Fruit fly (Drosophila melanogaster): ENCODE data around the gene Glyat.

dm6 chr2L:7969329-7969728 is 41.1 kb downstream of the Glyat start:
- no peak for TF ChIP-seq kay (GFP tag; ENCODE audit: borderline replicate concordance)
- TF ChIP-seq Hr96 (GFP tag; optimal IDR thresholded peaks at IDR 0.05): no peak
- TF ChIP-seq toe (GFP tag; optimal IDR thresholded peaks at IDR 0.05): no peak
- no peak for TF ChIP-seq Mnt (GFP tag; optimal IDR thresholded peaks at IDR 0.05)
- TF ChIP-seq cic (GFP tag; optimal IDR thresholded peaks at IDR 0.05): no peak
- no peak for TF ChIP-seq bab1 (GFP tag; optimal IDR thresholded peaks at IDR 0.05)
- no peak for TF ChIP-seq pad (GFP tag; optimal IDR thresholded peaks at IDR 0.05)
- TF ChIP-seq CG5204 (GFP tag; optimal IDR thresholded peaks at IDR 0.05): no peak
- no peak for TF ChIP-seq Clk (GFP tag; optimal IDR thresholded peaks at IDR 0.05)
- no peak for TF ChIP-seq tj (GFP tag; optimal IDR thresholded peaks at IDR 0.05)
- TF ChIP-seq CG1620 (GFP tag; optimal IDR thresholded peaks at IDR 0.05): no peak
